Worm (Caenorhabditis elegans): ENCODE measurements around the gene rhr-2.
A peak's percentile ranks its signal among the peaks of the same experiment; 100 is the strongest.

ce11 chrV:11764373-11764954 lies 34.5 kb upstream of the rhr-2 start, which contains the start of the genes F55A11.1 and syx-5:
- TF ChIP-seq ceh-18 (tag; optimal IDR thresholded peaks at IDR 0.05): peak; percentile 22
- TF ChIP-seq dve-1 (tag; optimal IDR thresholded peaks at IDR 0.05): no peak
- TF ChIP-seq ama-1 (optimal IDR thresholded peaks at IDR 0.05): no peak
- TF ChIP-seq ref-2 (tag; optimal IDR thresholded peaks at IDR 0.05): no peak
- no peak for TF ChIP-seq unc-55 (GFP tag; optimal IDR thresholded peaks at IDR 0.05)
- TF ChIP-seq pag-3 (tag; optimal IDR thresholded peaks at IDR 0.05; ENCODE audit: borderline replicate concordance): no peak
- no peak for TF ChIP-seq sox-4 (tag; optimal IDR thresholded peaks at IDR 0.05)
